Fruit fly (Drosophila melanogaster) Kc167 (cell line): ENCODE measurements around the gene betaTub65B.

Source experiments
- Sin3A ChIP-seq: fragments of >200 bp; optimal IDR thresholded peaks from 2 replicates; lab custom pipeline; 2018; ENCODE audit warnings: missing external identifiers
- h ChIP-seq: fragments of >200 bp; optimal IDR thresholded peaks from 3 replicates; lab custom pipeline; 2018; ENCODE audit warnings: missing external identifiers
- psq ChIP-seq: fragments of >200 bp; optimal IDR thresholded peaks from 2 replicates; lab custom pipeline; 2017; ENCODE audit warnings: missing external identifiers
- ttk ChIP-seq: sonication (Bioruptor generic); optimal IDR thresholded peaks from 2 replicates; lab custom pipeline; 2017; ENCODE audit warnings: missing external identifiers

- no peak for TF ChIP-seq Sin3A
- no peak for TF ChIP-seq psq (lab: Kevin White, UChicago)
- TF ChIP-seq ttk: no peak
- no peak for TF ChIP-seq h (lab: Kevin White, UChicago)
These were observed 22.5 kb downstream of the betaTub65B start for dm6 chr3L:6552968-6553402.
